1 fruit fly cellular context compared by ENCODE assay signal in genomic region chr3L:7369543-7369942, dm6.
A peak's percentile ranks its signal among the peaks of the same experiment; 100 is the strongest.
TF ChIP-seq lines count a peak whose summit lies in the region.

akirin (plus strand) TSS chr3L:7369843.

TF ChIP-seq in whole organism, embryonic, 481 proteins besides CTCF, POLR2A, EP300 and RAD21 (continued from another document):
- TF ChIP-seq nom (GFP tag; optimal IDR thresholded peaks at IDR 0.05; lab: Kevin White, UChicago) (no peak), Rx (GFP tag; IDR thresholded peaks at IDR 0.05; lab: Robert Waterston, UW) (no peak), CG6765 (GFP tag; optimal IDR thresholded peaks at IDR 0.05; lab: Kevin White, UChicago) (no peak), Meics (GFP tag; optimal IDR thresholded peaks at IDR 0.05; lab: Kevin White, UChicago) (no peak), lola (GFP tag; optimal IDR thresholded peaks at IDR 0.05; lab: Kevin White, UChicago) (no peak), dysf (GFP tag; IDR thresholded peaks at IDR 0.05; lab: Robert Waterston, UW) (no peak), bab2 (GFP tag; optimal IDR thresholded peaks at IDR 0.05; lab: Kevin White, UChicago) (no peak), CG12155 (GFP tag; optimal IDR thresholded peaks at IDR 0.05; lab: Kevin White, UChicago) (peak; percentile 43), Mes4 (GFP tag; optimal IDR thresholded peaks at IDR 0.05; lab: Kevin White, UChicago) (no peak), shn (GFP tag; optimal IDR thresholded peaks at IDR 0.05; lab: Kevin White, UChicago) (no peak), CG17829 (tag; optimal IDR thresholded peaks at IDR 0.05; lab: Kevin White, UChicago) (no peak), abd-A (tag; optimal IDR thresholded peaks at IDR 0.05; lab: Kevin White, UChicago) (no peak), HmgD (GFP tag; optimal IDR thresholded peaks at IDR 0.05; lab: Kevin White, UChicago) (no peak), CG7271 (tag; optimal IDR thresholded peaks at IDR 0.05; lab: Kevin White, UChicago) (no peak), CG4328 (GFP tag; optimal IDR thresholded peaks at IDR 0.05; lab: Kevin White, UChicago) (no peak), Myb (GFP tag; optimal IDR thresholded peaks at IDR 0.05; lab: Kevin White, UChicago) (peak; percentile 28), Trl (optimal IDR thresholded peaks at IDR 0.05; lab: Kevin White, UChicago) (no peak), Trl (GFP tag; optimal IDR thresholded peaks at IDR 0.05; lab: Kevin White, UChicago) (no peak), Aef1 (GFP tag; IDR thresholded peaks at IDR 0.05; lab: Robert Waterston, UW) (no peak), schlank (tag; optimal IDR thresholded peaks at IDR 0.05; lab: Kevin White, UChicago) (no peak), Antp (GFP tag; optimal IDR thresholded peaks at IDR 0.05; lab: Kevin White, UChicago) (no peak), pzg (GFP tag; optimal IDR thresholded peaks at IDR 0.05; lab: Kevin White, UChicago) (peak; percentile 38), tup (GFP tag; optimal IDR thresholded peaks at IDR 0.05; lab: Kevin White, UChicago) (no peak), Hmr (GFP tag; optimal IDR thresholded peaks at IDR 0.05; lab: Kevin White, UChicago) (no peak), PHDP (tag; optimal IDR thresholded peaks at IDR 0.05; lab: Kevin White, UChicago) (no peak), H15 (GFP tag; IDR thresholded peaks at IDR 0.05; lab: Robert Waterston, UW) (no peak), NC2α (GFP tag; optimal IDR thresholded peaks at IDR 0.05; lab: Kevin White, UChicago) (no peak), Atf-2 (GFP tag; optimal IDR thresholded peaks at IDR 0.05; lab: Kevin White, UChicago) (no peak), slbo (GFP tag; IDR thresholded peaks at IDR 0.05; lab: Robert Waterston, UW) (no peak), CG17186 (GFP tag; optimal IDR thresholded peaks at IDR 0.05; lab: Kevin White, UChicago) (no peak), CG1603 (tag; optimal IDR thresholded peaks at IDR 0.05; lab: Kevin White, UChicago) (no peak), bsh (GFP tag; optimal IDR thresholded peaks at IDR 0.05; lab: Kevin White, UChicago) (no peak), lab (GFP tag; optimal IDR thresholded peaks at IDR 0.05; lab: Kevin White, UChicago) (no peak), cas (GFP tag; IDR thresholded peaks at IDR 0.05; lab: Robert Waterston, UW) (no peak), psq (GFP tag; optimal IDR thresholded peaks at IDR 0.05; lab: Kevin White, UChicago) (no peak), br (optimal IDR thresholded peaks at IDR 0.05; lab: Kevin White, UChicago) (no peak), Bdp1 (GFP tag; optimal IDR thresholded peaks at IDR 0.05; lab: Kevin White, UChicago) (no peak), Nf-YB (GFP tag; optimal IDR thresholded peaks at IDR 0.05; lab: Kevin White, UChicago) (no peak), gfzf (GFP tag; optimal IDR thresholded peaks at IDR 0.05; lab: Kevin White, UChicago) (peak; percentile 70), Dip2 (GFP tag; IDR thresholded peaks at IDR 0.05; lab: Robert Waterston, UW) (no peak), mam (GFP tag; optimal IDR thresholded peaks at IDR 0.05; lab: Kevin White, UChicago) (no peak), CG5180 (GFP tag; optimal IDR thresholded peaks at IDR 0.05; lab: Kevin White, UChicago) (no peak), pnt (GFP tag; optimal IDR thresholded peaks at IDR 0.05; lab: Kevin White, UChicago) (no peak), onecut (GFP tag; IDR thresholded peaks at IDR 0.05; lab: Robert Waterston, UW) (no peak), Opbp (GFP tag; IDR thresholded peaks at IDR 0.05; lab: Robert Waterston, UW; ENCODE audit: partially characterized antibody) (no peak), CG7928 (GFP tag; optimal IDR thresholded peaks at IDR 0.05; lab: Kevin White, UChicago) (no peak), phol (tag; optimal IDR thresholded peaks at IDR 0.05; lab: Kevin White, UChicago) (peak; percentile 30), Kr (GFP tag; optimal IDR thresholded peaks at IDR 0.05; lab: Kevin White, UChicago) (no peak), CG8089 (GFP tag; optimal IDR thresholded peaks at IDR 0.05; lab: Kevin White, UChicago) (no peak), CG3407 (GFP tag; optimal IDR thresholded peaks at IDR 0.05; lab: Kevin White, UChicago) (no peak), Rfx (GFP tag; IDR thresholded peaks at IDR 0.05; lab: Robert Waterston, UW) (no peak), CG10274 (GFP tag; optimal IDR thresholded peaks at IDR 0.05; lab: Kevin White, UChicago) (no peak), tio (GFP tag; optimal IDR thresholded peaks at IDR 0.05; lab: Kevin White, UChicago) (no peak), emc (GFP tag; optimal IDR thresholded peaks at IDR 0.05; lab: Kevin White, UChicago) (no peak), Blimp-1 (GFP tag; optimal IDR thresholded peaks at IDR 0.05; lab: Kevin White, UChicago) (no peak), rib (GFP tag; IDR thresholded peaks at IDR 0.05; lab: Robert Waterston, UW) (no peak), MBD-R2 (GFP tag; IDR thresholded peaks at IDR 0.05; lab: Robert Waterston, UW) (no peak), HLH4C (GFP tag; IDR thresholded peaks at IDR 0.05; lab: Robert Waterston, UW; ENCODE audit: partially characterized antibody) (no peak), bcd (GFP tag; optimal IDR thresholded peaks at IDR 0.05; lab: Kevin White, UChicago) (no peak), CG10565 (GFP tag; optimal IDR thresholded peaks at IDR 0.05; lab: Kevin White, UChicago) (no peak), tx (GFP tag; optimal IDR thresholded peaks at IDR 0.05; lab: Kevin White, UChicago) (no peak), slp2 (GFP tag; optimal IDR thresholded peaks at IDR 0.05; lab: Kevin White, UChicago) (no peak), BEAF-32 (GFP tag; optimal IDR thresholded peaks at IDR 0.05; lab: Kevin White, UChicago) (peak; percentile 24), Fer2 (tag; optimal IDR thresholded peaks at IDR 0.05; lab: Kevin White, UChicago) (no peak), Poxn (GFP tag; IDR thresholded peaks at IDR 0.05; lab: Robert Waterston, UW) (no peak), CG1024 (GFP tag; IDR thresholded peaks at IDR 0.05; lab: Robert Waterston, UW) (no peak), CG2712 (tag; optimal IDR thresholded peaks at IDR 0.05; lab: Kevin White, UChicago) (no peak), dan (GFP tag; IDR thresholded peaks at IDR 0.05; lab: Robert Waterston, UW) (no peak), CG10959 (GFP tag; IDR thresholded peaks at IDR 0.05; lab: Robert Waterston, UW) (no peak), CG30020 (tag; optimal IDR thresholded peaks at IDR 0.05; lab: Kevin White, UChicago) (peak; percentile 30), CG8290 (GFP tag; optimal IDR thresholded peaks at IDR 0.05; lab: Kevin White, UChicago) (no peak), CG8290 (tag; optimal IDR thresholded peaks at IDR 0.05; lab: Kevin White, UChicago) (no peak), Atf3 (GFP tag; optimal IDR thresholded peaks at IDR 0.05; lab: Kevin White, UChicago) (no peak), fru (optimal IDR thresholded peaks at IDR 0.05; lab: Kevin White, UChicago) (no peak), CG6854 (GFP tag; optimal IDR thresholded peaks at IDR 0.05; lab: Kevin White, UChicago) (no peak), Max (GFP tag; optimal IDR thresholded peaks at IDR 0.05; lab: Kevin White, UChicago) (no peak), fd102C (GFP tag; optimal IDR thresholded peaks at IDR 0.05; lab: Kevin White, UChicago) (no peak), slou (GFP tag; optimal IDR thresholded peaks at IDR 0.05; lab: Kevin White, UChicago) (no peak), stc (GFP tag; IDR thresholded peaks at IDR 0.05; lab: Robert Waterston, UW) (no peak; the same call in 1 of the 2 replicates), scrt (GFP tag; optimal IDR thresholded peaks at IDR 0.05; lab: Kevin White, UChicago) (no peak), Hr3 (GFP tag; optimal IDR thresholded peaks at IDR 0.05; lab: Kevin White, UChicago) (no peak), CG32772 (GFP tag; IDR thresholded peaks at IDR 0.05; lab: Robert Waterston, UW) (no peak), ro (GFP tag; IDR thresholded peaks at IDR 0.05; lab: Robert Waterston, UW) (no peak), Neu2 (GFP tag; optimal IDR thresholded peaks at IDR 0.05; lab: Kevin White, UChicago; ENCODE audit: borderline replicate concordance) (no peak), cg (GFP tag; optimal IDR thresholded peaks at IDR 0.05; lab: Kevin White, UChicago) (no peak), CG1832 (GFP tag; optimal IDR thresholded peaks at IDR 0.05; lab: Kevin White, UChicago) (no peak), CG9797 (GFP tag; optimal IDR thresholded peaks at IDR 0.05; lab: Kevin White, UChicago) (peak; percentile 38), chm (GFP tag; IDR thresholded peaks at IDR 0.05; lab: Robert Waterston, UW) (no peak), CG14710 (tag; optimal IDR thresholded peaks at IDR 0.05; lab: Kevin White, UChicago) (peak; percentile 16), Hr78 (GFP tag; optimal IDR thresholded peaks at IDR 0.05; lab: Kevin White, UChicago) (no peak), CG7839 (tag; optimal IDR thresholded peaks at IDR 0.05; lab: Kevin White, UChicago) (no peak), gcm2 (GFP tag; optimal IDR thresholded peaks at IDR 0.05; lab: Kevin White, UChicago) (no peak), CG18011 (GFP tag; optimal IDR thresholded peaks at IDR 0.05; lab: Kevin White, UChicago) (no peak), CG13894 (tag; optimal IDR thresholded peaks at IDR 0.05; lab: Kevin White, UChicago) (no peak), CG12942 (GFP tag; optimal IDR thresholded peaks at IDR 0.05; lab: Kevin White, UChicago) (no peak), Gsc (GFP tag; IDR thresholded peaks at IDR 0.05; lab: Robert Waterston, UW) (no peak), ranshi (GFP tag; IDR thresholded peaks at IDR 0.05; lab: Robert Waterston, UW) (no peak), CG43689 (GFP tag; IDR thresholded peaks at IDR 0.05; lab: Robert Waterston, UW) (no peak), repo (GFP tag; optimal IDR thresholded peaks at IDR 0.05; lab: Kevin White, UChicago) (no peak), vfl (GFP tag; optimal IDR thresholded peaks at IDR 0.05; lab: Kevin White, UChicago) (no peak), row (GFP tag; IDR thresholded peaks at IDR 0.05; lab: Robert Waterston, UW) (peak; percentile 22; the same call in 1 of the 3 replicates), NK7.1 (GFP tag; optimal IDR thresholded peaks at IDR 0.05; lab: Kevin White, UChicago) (no peak), h (optimal IDR thresholded peaks at IDR 0.05; lab: Kevin White, UChicago) (no peak), zen2 (GFP tag; IDR thresholded peaks at IDR 0.05; lab: Robert Waterston, UW; ENCODE audit: partially characterized antibody) (no peak), az2 (GFP tag; optimal IDR thresholded peaks at IDR 0.05; lab: Kevin White, UChicago) (no peak), CG15073 (GFP tag; optimal IDR thresholded peaks at IDR 0.05; lab: Kevin White, UChicago) (no peak), unc-4 (GFP tag; IDR thresholded peaks at IDR 0.05; lab: Robert Waterston, UW; ENCODE audit: partially characterized antibody) (no peak), pb (GFP tag; optimal IDR thresholded peaks at IDR 0.05; lab: Kevin White, UChicago) (no peak), ewg (GFP tag; optimal IDR thresholded peaks at IDR 0.05; lab: Kevin White, UChicago) (no peak), zfh2 (GFP tag; optimal IDR thresholded peaks at IDR 0.05; lab: Kevin White, UChicago) (no peak), CG12219 (GFP tag; optimal IDR thresholded peaks at IDR 0.05; lab: Kevin White, UChicago) (no peak), fd3F (GFP tag; optimal IDR thresholded peaks at IDR 0.05; lab: Kevin White, UChicago) (no peak), sens (GFP tag; lab: Kevin White, UChicago) (peak; percentile 12), CG4820 (GFP tag; optimal IDR thresholded peaks at IDR 0.05; lab: Kevin White, UChicago) (no peak), Nf-YA (GFP tag; IDR thresholded peaks at IDR 0.05; lab: Robert Waterston, UW) (no peak), nau (GFP tag; optimal IDR thresholded peaks at IDR 0.05; lab: Kevin White, UChicago) (no peak), Optix (GFP tag; IDR thresholded peaks at IDR 0.05; lab: Robert Waterston, UW) (no peak), bowl (GFP tag; IDR thresholded peaks at IDR 0.05; lab: Robert Waterston, UW) (no peak)
